Worm (Caenorhabditis elegans): Measurements from ENCODE around the gene F35F10.13.

The F35F10.13 gene

DNA sequence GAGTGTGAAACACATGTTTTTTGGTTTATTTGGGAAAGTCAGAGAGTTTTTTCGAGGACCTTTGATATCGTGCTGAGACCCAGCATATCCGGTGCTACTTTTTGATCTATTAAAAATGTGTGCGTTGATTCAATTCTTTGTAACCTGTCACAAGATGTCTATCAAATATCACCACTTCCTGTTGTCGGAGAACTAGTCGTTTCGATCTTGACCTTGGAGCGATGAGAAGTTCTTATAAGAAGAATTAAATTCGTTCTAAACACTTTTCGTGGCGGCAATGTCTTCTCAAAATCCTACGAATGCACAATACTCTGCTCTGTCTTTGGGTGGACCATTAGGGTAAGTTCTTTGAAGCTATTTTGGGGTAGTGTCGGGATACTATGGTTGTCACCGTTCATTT, 2.8 kb downstream of the F35F10.13 start, which contains the start of gene F35F10.1:
Gene F35F10.1, plus strand, starts transcription at position 200 of the 400 bp plus-strand sequence.
- TF ChIP-seq unc-130 (GFP tag; optimal IDR thresholded peaks at IDR 0.05) (no peak), unc-62 (GFP tag; optimal IDR thresholded peaks at IDR 0.05 in 1 of 2) (no peak), unc-62 (tag; optimal IDR thresholded peaks at IDR 0.05) (no peak), zag-1 (tag; optimal IDR thresholded peaks at IDR 0.05) (no peak), Y48G9A.11 (GFP tag; IDR thresholded peaks at IDR 0.05) (no peak), lin-15B (tag; optimal IDR thresholded peaks at IDR 0.05) (no peak), lsy-2 (tag; optimal IDR thresholded peaks at IDR 0.05) (no peak), hlh-11 (tag; optimal IDR thresholded peaks at IDR 0.05) (no peak), arid-1 (GFP tag; conservative IDR thresholded peaks at IDR 0.05) (no peak), egl-43 (GFP tag; IDR thresholded peaks at IDR 0.05) (no peak), F37D6.2 (tag; optimal IDR thresholded peaks at IDR 0.05) (no peak), skn-1 (tag; optimal IDR thresholded peaks at IDR 0.05) (no peak), pha-4 (GFP tag; IDR thresholded peaks at IDR 0.05) (no peak), pha-4 (tag; optimal IDR thresholded peaks at IDR 0.05) (no peak)

DNA sequence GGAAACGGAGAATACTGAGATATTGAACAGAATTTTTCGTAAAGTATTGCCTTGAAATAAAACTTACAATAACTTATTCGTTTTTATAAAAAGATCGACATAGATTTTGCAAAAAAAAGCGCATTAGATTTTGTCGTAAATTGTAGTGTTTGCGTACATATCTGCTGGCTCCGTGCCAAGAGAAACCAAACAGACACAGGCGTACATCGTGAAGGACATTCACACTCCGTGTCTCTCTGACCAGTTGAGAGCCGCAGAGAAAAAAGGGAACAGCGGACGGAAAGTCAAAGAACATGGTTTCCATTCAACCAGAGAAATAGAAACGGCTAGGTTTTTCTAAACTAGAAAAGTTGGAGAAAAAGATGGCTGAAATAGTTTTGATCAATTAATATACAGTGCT, 3.6 kb downstream of the F35F10.13 start, which contains the start of gene arrd-19:
Gene arrd-19, minus strand, starts transcription at position 209 of the 400 bp plus-strand sequence.
- TF ChIP-seq daf-8 (GFP tag; IDR thresholded peaks at IDR 0.05) (no peak), nhr-76 (tag; optimal IDR thresholded peaks at IDR 0.05) (no peak), php-3 (GFP tag; IDR thresholded peaks at IDR 0.05) (no peak), ces-1 (GFP tag; optimal IDR thresholded peaks at IDR 0.05) (no peak), Y75B8A.6 (GFP tag; IDR thresholded peaks at IDR 0.05) (no peak), lir-3 (tag; optimal IDR thresholded peaks at IDR 0.05) (no peak), ama-1 (optimal IDR thresholded peaks at IDR 0.05) (no peak), fos-1 (tag; optimal IDR thresholded peaks at IDR 0.05) (no peak), zip-11 (GFP tag; IDR thresholded peaks at IDR 0.05) (no peak), lim-7 (GFP tag; IDR thresholded peaks at IDR 0.05) (no peak), spr-3 (GFP tag; optimal IDR thresholded peaks at IDR 0.05) (no peak), dmd-6 (GFP tag; IDR thresholded peaks at IDR 0.05) (peak; percentile 92), hif-1 (tag; optimal IDR thresholded peaks at IDR 0.05) (peak in 1 of 2 experiments; percentile 64), arid-1 (GFP tag; conservative IDR thresholded peaks at IDR 0.05) (peak; percentile 67; the same call in 1 of the 2 replicates), saeg-2 (GFP tag; IDR thresholded peaks at IDR 0.05) (peak; percentile 80; the same call in 1 of the 2 replicates), dmd-8 (GFP tag; IDR thresholded peaks at IDR 0.05) (no peak), lin-15B (tag; optimal IDR thresholded peaks at IDR 0.05) (no peak), F44E2.7 (GFP tag; IDR thresholded peaks at IDR 0.05) (no peak), aly-2 (tag; optimal IDR thresholded peaks at IDR 0.05) (no peak), nhr-77 (tag; optimal IDR thresholded peaks at IDR 0.05) (peak; percentile 79), dpl-1 (GFP tag; optimal IDR thresholded peaks at IDR 0.05) (peak; percentile 66), tra-1 (GFP tag; IDR thresholded peaks at IDR 0.05) (no peak), T26A8.4 (GFP tag; IDR thresholded peaks at IDR 0.05) (no peak), duxl-1 (tag; optimal IDR thresholded peaks at IDR 0.05; ENCODE audit: poor library complexity) (peak; percentile 79), F37D6.2 (tag; optimal IDR thresholded peaks at IDR 0.05) (peak; percentile 41), F26F4.8 (GFP tag; conservative IDR thresholded peaks at IDR 0.05) (no peak), lin-13 (GFP tag; optimal IDR thresholded peaks at IDR 0.05) (no peak), madf-5 (GFP tag; IDR thresholded peaks at IDR 0.05) (no peak), lin-39 (tag; optimal IDR thresholded peaks at IDR 0.05) (no peak), vab-7 (GFP tag; IDR thresholded peaks at IDR 0.05) (no peak; the same call in 1 of the 2 replicates), attf-4 (tag; optimal IDR thresholded peaks at IDR 0.05) (no peak), nhr-237 (tag; optimal IDR thresholded peaks at IDR 0.05) (no peak), T20F7.1 (GFP tag; optimal IDR thresholded peaks at IDR 0.05) (no peak), fkh-10 (GFP tag; optimal IDR thresholded peaks at IDR 0.05) (peak; percentile 72), ztf-7 (tag; optimal IDR thresholded peaks at IDR 0.05) (no peak), hlh-30 (tag; optimal IDR thresholded peaks at IDR 0.05; ENCODE audit: insufficient read depth) (peak; percentile 58), daf-19 (GFP tag; conservative IDR thresholded peaks at IDR 0.05) (no peak), ceh-20 (GFP tag; IDR thresholded peaks at IDR 0.05) (peak; percentile 61; the same call in 1 of the 2 replicates), mdl-1 (tag; optimal IDR thresholded peaks at IDR 0.05) (peak in 1 of 2 experiments; percentile 85), mxl-3 (GFP tag; optimal IDR thresholded peaks at IDR 0.05) (peak; percentile 72)
